Worm (Caenorhabditis elegans) whole organism, young adult: ENCODE results near the gene C53A5.17.
A peak's percentile ranks its signal among the peaks of the same experiment; 100 is the strongest.

ENCODE experiments used
- B0336.3 ChIP-seq: fragments of 200-800 bp; sonication (Bioruptor generic); IDR thresholded peaks from 2 replicates; pipeline ENCODE4 v1.3.6; 2022; ENCODE audit warnings: missing genetic modification characterization, missing compliant biosample characterization
- F22D6.2 ChIP-seq: sonication (generic microtip); optimal IDR thresholded peaks from 2 replicates; lab custom pipeline; 2016; ENCODE audit warnings: mild to moderate bottlenecking, missing genetic modification characterization, missing compliant biosample characterization
- F23B12.7 ChIP-seq: sonication (generic microtip); optimal IDR thresholded peaks from 2 replicates; lab custom pipeline; 2017; ENCODE audit warnings: missing genetic modification characterization, mild to moderate bottlenecking, missing compliant biosample characterization, antibody characterized with exemption, moderate library complexity; ENCODE audit not compliant: insufficient read depth
- F33H1.4 ChIP-seq: fragments of 200-800 bp; sonication (Bioruptor generic); IDR thresholded peaks from 2 replicates; pipeline ENCODE4 v1.3.6; 2022; ENCODE audit warnings: missing genetic modification reagents, missing genetic modification characterization, missing compliant biosample characterization
- F49E8.2 ChIP-seq: sonication (generic microtip); optimal IDR thresholded peaks from 3 replicates; lab custom pipeline; 2017; ENCODE audit warnings: missing genetic modification characterization, mild to moderate bottlenecking, missing compliant biosample characterization, antibody characterized with exemption, moderate library complexity; ENCODE audit not compliant: insufficient read depth
- F55B11.4 ChIP-seq: sonication (generic microtip); optimal IDR thresholded peaks from 2 replicates; lab custom pipeline; 2016; ENCODE audit warnings: missing compliant biosample characterization, missing genetic modification characterization, borderline replicate concordance; ENCODE audit not compliant: insufficient read depth
- F57C9.4 ChIP-seq: sonication (generic microtip); optimal IDR thresholded peaks from 2 replicates; lab custom pipeline; 2017; ENCODE audit warnings: mild to moderate bottlenecking, missing genetic modification characterization, missing compliant biosample characterization
- T26A5.8 ChIP-seq: sonication (generic microtip); optimal IDR thresholded peaks from 2 replicates; lab custom pipeline; 2016; ENCODE audit warnings: missing genetic modification characterization, missing compliant biosample characterization
- Y53F4B.3 ChIP-seq: fragments of 200-800 bp; sonication (Bioruptor generic); IDR thresholded peaks from 2 replicates; pipeline ENCODE4 v1.3.6; 2022; ENCODE audit warnings: missing genetic modification reagents, missing genetic modification characterization, missing compliant biosample characterization
- ZK185.1 ChIP-seq: sonication (generic microtip); optimal IDR thresholded peaks from 2 replicates; lab custom pipeline; 2016; ENCODE audit warnings: mild to moderate bottlenecking, missing genetic modification characterization, missing compliant biosample characterization; ENCODE audit not compliant: poor library complexity, severe bottlenecking
- cebp-1 ChIP-seq, 2 experiments: fragments of 200-800 bp in 1 of 2; sonication (Bioruptor generic) in 1 of 2; sonication (generic microtip) in 1 of 2; IDR thresholded peaks in 1 of 2; optimal IDR thresholded peaks in 1 of 2; 2 replicates each; pipeline versions ENCODE4 v1.3.6 to Lab custom; 2017 to 2022; ENCODE audit warnings: missing compliant biosample characterization in 2 of 2, missing genetic modification characterization in 2 of 2, mild to moderate bottlenecking in 1 of 2, missing genetic modification reagents in 1 of 2, moderate library complexity in 1 of 2
- ceh-91 ChIP-seq: fragments of 200-800 bp; sonication (Bioruptor generic); IDR thresholded peaks from 2 replicates; pipeline ENCODE4 v1.3.6; 2022; ENCODE audit warnings: missing genetic modification reagents, missing genetic modification characterization, missing compliant biosample characterization
- die-1 ChIP-seq: sonication (generic microtip); optimal IDR thresholded peaks from 2 replicates; lab custom pipeline; 2016; ENCODE audit warnings: missing genotype, mild to moderate bottlenecking, missing genetic modification characterization, missing compliant biosample characterization
- dpff-1 ChIP-seq: sonication (generic microtip); optimal IDR thresholded peaks from 2 replicates; lab custom pipeline; 2017; ENCODE audit warnings: mild to moderate bottlenecking, missing genetic modification characterization, missing compliant biosample characterization
- egl-44 ChIP-seq: fragments of 200-800 bp; sonication (Bioruptor generic); IDR thresholded peaks from 2 replicates; pipeline ENCODE4 v1.3.6; 2022; ENCODE audit warnings: missing genetic modification reagents, missing genetic modification characterization, missing compliant biosample characterization
- egrh-3 ChIP-seq: fragments of 200-800 bp; sonication (Bioruptor generic); IDR thresholded peaks from 2 replicates; pipeline ENCODE4 v1.3.6; 2022; ENCODE audit warnings: missing genetic modification reagents, missing genetic modification characterization, missing compliant biosample characterization
- ets-4 ChIP-seq: fragments of 200-800 bp; sonication (Bioruptor generic); optimal IDR thresholded peaks from 2 replicates; lab custom pipeline; 2018; ENCODE audit warnings: mild to moderate bottlenecking, missing genetic modification characterization, missing compliant biosample characterization
- fkh-3 ChIP-seq: sonication (generic microtip); optimal IDR thresholded peaks from 2 replicates; lab custom pipeline; 2016; ENCODE audit warnings: mild to moderate bottlenecking, missing genetic modification characterization, missing compliant biosample characterization
- hmg-1.2 ChIP-seq: fragments of 200-800 bp; sonication (Bioruptor generic); IDR thresholded peaks from 2 replicates; pipeline ENCODE4 v1.3.6; 2022; ENCODE audit warnings: missing genetic modification reagents, missing genetic modification characterization, missing compliant biosample characterization
- hrde-1 ChIP-seq: sonication (generic microtip); optimal IDR thresholded peaks from 2 replicates; lab custom pipeline; 2016; ENCODE audit warnings: missing genetic modification characterization, mild to moderate bottlenecking, missing compliant biosample characterization, moderate library complexity, missing genotype, missing genetic modification reagents, borderline replicate concordance
- let-607 ChIP-seq, 2 experiments: fragments of 200-800 bp in 1 of 2; sonication (Bioruptor generic) in 1 of 2; sonication (generic microtip) in 1 of 2; optimal IDR thresholded peaks; 2 replicates each; lab custom pipeline; 2016 to 2018; ENCODE audit warnings: mild to moderate bottlenecking in 2 of 2, missing compliant biosample characterization in 2 of 2, missing genetic modification characterization in 2 of 2, moderate library complexity in 2 of 2, missing genotype in 1 of 2
- lin-54 ChIP-seq: fragments of 200-800 bp; sonication (Bioruptor generic); optimal IDR thresholded peaks from 2 replicates; lab custom pipeline; 2018; ENCODE audit warnings: mild to moderate bottlenecking, missing genetic modification characterization, missing compliant biosample characterization
- lir-1 ChIP-seq: fragments of 200-800 bp; sonication (Bioruptor generic); conservative IDR thresholded peaks from 2 replicates; pipeline ENCODE4 v1.3.6; 2022; ENCODE audit warnings: missing genetic modification reagents, missing genetic modification characterization, missing compliant biosample characterization
- lsy-27 ChIP-seq: sonication (generic microtip); optimal IDR thresholded peaks from 2 replicates; lab custom pipeline; 2017; ENCODE audit warnings: missing genetic modification characterization, mild to moderate bottlenecking, missing compliant biosample characterization, antibody characterized with exemption, missing genotype, borderline replicate concordance; ENCODE audit not compliant: insufficient read depth
- madf-10 ChIP-seq: sonication (generic microtip); optimal IDR thresholded peaks from 2 replicates; lab custom pipeline; 2016; ENCODE audit warnings: mild to moderate bottlenecking, missing genetic modification characterization, missing compliant biosample characterization
- nfya-2 ChIP-seq: fragments of 200-800 bp; sonication (Bioruptor generic); IDR thresholded peaks from 2 replicates; pipeline ENCODE4 v1.3.6; 2022; ENCODE audit warnings: missing genetic modification reagents, missing genetic modification characterization, missing compliant biosample characterization
- nhr-120 ChIP-seq: fragments of 200-800 bp; sonication (Bioruptor generic); IDR thresholded peaks from 2 replicates; pipeline ENCODE4 v1.3.6; 2022; ENCODE audit warnings: missing genetic modification characterization, missing compliant biosample characterization
- nhr-90 ChIP-seq: sonication (generic microtip); optimal IDR thresholded peaks from 2 replicates; lab custom pipeline; 2016; ENCODE audit warnings: missing genotype, mild to moderate bottlenecking, missing genetic modification characterization, missing compliant biosample characterization
- pha-4 ChIP-seq: fragments of 150-350 bp; sonication (generic microtip); optimal IDR thresholded peaks from 2 replicates; lab custom pipeline; 2014; ENCODE audit warnings: missing biosample characterization, missing genetic modification reagents, missing genetic modification characterization
- somi-1 ChIP-seq: fragments of 200-800 bp; sonication (Bioruptor generic); optimal IDR thresholded peaks from 2 replicates; lab custom pipeline; 2018; ENCODE audit warnings: mild to moderate bottlenecking, missing genetic modification characterization, missing compliant biosample characterization
- tlf-1 ChIP-seq: fragments of 200-800 bp; sonication (Bioruptor generic); optimal IDR thresholded peaks from 2 replicates; lab custom pipeline; 2018; ENCODE audit warnings: mild to moderate bottlenecking, missing genetic modification characterization, missing compliant biosample characterization
- xnd-1 ChIP-seq: sonication (generic microtip); optimal IDR thresholded peaks from 2 replicates; lab custom pipeline; 2016; ENCODE audit warnings: missing genotype, missing genetic modification reagents, missing genetic modification characterization, missing compliant biosample characterization

The C53A5.17 gene

DNA sequence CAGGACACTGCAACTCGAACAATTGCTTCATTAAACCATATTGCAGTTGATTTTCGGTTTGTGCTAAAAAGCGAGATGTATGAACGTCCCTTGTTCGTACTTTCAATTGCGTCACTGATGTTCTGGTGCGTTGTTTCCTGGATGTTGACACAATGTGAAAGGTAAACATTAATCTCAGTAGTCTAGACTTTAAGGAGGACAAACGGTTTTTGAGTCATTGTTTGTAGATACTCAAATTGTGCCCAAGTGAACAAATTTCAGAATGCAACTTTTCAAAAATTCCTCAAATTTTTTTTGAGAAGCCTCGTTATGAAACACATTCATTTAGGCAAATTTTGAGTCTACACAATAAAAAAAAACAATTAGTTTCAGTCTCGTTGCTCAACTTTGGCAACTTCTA, 20.0 kb upstream of the C53A5.17 start (continued):
- no peak for TF ChIP-seq pha-4 (tag; lab: Kevin White, UChicago)

ce11 chrV:14539355-14539754, 18.5 kb upstream of the C53A5.17 start:
- no peak for TF ChIP-seq lir-1 (GFP tag; lab: Robert Waterston, UW)
- no peak for TF ChIP-seq let-607 (tag; optimal IDR thresholded peaks at IDR 0.05; lab: Kevin White, UChicago)
- TF ChIP-seq ceh-91 (GFP tag; lab: Robert Waterston, UW), result no peak
- TF ChIP-seq F22D6.2 (tag; lab: Kevin White, UChicago), result no peak
- TF ChIP-seq Y53F4B.3 (GFP tag; lab: Robert Waterston, UW), result no peak
- no peak for TF ChIP-seq F23B12.7 (tag; lab: Kevin White, UChicago)
- no peak for TF ChIP-seq hrde-1 (tag; lab: Kevin White, UChicago)
- no peak for TF ChIP-seq egrh-3 (GFP tag; lab: Robert Waterston, UW)
- no peak for TF ChIP-seq F57C9.4 (tag; lab: Kevin White, UChicago)
- TF ChIP-seq ZK185.1 (tag; lab: Kevin White, UChicago), result no peak
- TF ChIP-seq T26A5.8 (tag; lab: Kevin White, UChicago), result no peak
- TF ChIP-seq tlf-1 (GFP tag; lab: Kevin White, UChicago), result no peak
- no peak for TF ChIP-seq ets-4 (GFP tag; lab: Kevin White, UChicago)
- TF ChIP-seq cebp-1 (GFP tag; IDR thresholded peaks at IDR 0.05; lab: Robert Waterston, UW), result no peak
- TF ChIP-seq cebp-1 (tag; optimal IDR thresholded peaks at IDR 0.05; lab: Kevin White, UChicago), result no peak
- TF ChIP-seq F33H1.4 (GFP tag; lab: Robert Waterston, UW), result no peak
- no peak for TF ChIP-seq dpff-1 (tag; lab: Kevin White, UChicago)
- TF ChIP-seq xnd-1 (tag; lab: Kevin White, UChicago), result no peak
- TF ChIP-seq F55B11.4 (tag; lab: Kevin White, UChicago), result no peak

DNA sequence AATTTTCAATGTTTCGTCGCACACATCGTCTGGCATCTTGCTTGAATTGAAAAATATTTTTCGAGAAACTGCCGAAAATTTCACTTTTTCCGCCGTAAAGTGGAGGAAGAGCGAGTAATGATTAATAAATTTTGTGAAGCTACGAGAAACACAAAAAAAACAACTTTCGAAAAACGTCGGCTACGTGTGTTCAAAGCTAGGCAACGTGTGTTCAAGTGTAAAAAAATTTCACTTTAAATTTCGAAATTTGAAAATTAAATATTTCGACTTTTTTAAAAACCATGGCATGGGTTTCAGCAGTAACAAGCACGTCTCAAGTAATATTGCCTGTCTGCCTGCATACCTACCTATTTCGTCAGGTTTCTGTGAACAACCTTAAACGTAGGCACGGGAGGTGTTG, 15.4 kb upstream of the C53A5.17 start, which contains the start of gene tag-191:
tag-191 (minus strand) TSS at position 101 of the 400 bp plus-strand sequence.
- no peak for TF ChIP-seq cebp-1 (GFP tag; IDR thresholded peaks at IDR 0.05; lab: Robert Waterston, UW)
- TF ChIP-seq cebp-1 (tag; optimal IDR thresholded peaks at IDR 0.05; lab: Kevin White, UChicago), result no peak
- TF ChIP-seq egl-44 (GFP tag; lab: Robert Waterston, UW), result no peak
- TF ChIP-seq B0336.3 (GFP tag; lab: Robert Waterston, UW), result no peak
- TF ChIP-seq F49E8.2 (tag; lab: Kevin White, UChicago), result no peak
- no peak for TF ChIP-seq lsy-27
- no peak for TF ChIP-seq lin-54 (GFP tag; lab: Kevin White, UChicago)
- no peak for TF ChIP-seq nhr-90
- TF ChIP-seq nfya-2 (GFP tag; lab: Robert Waterston, UW), result no peak
- no peak for TF ChIP-seq fkh-3 (tag; lab: Kevin White, UChicago)
- no peak for TF ChIP-seq madf-10 (tag; lab: Kevin White, UChicago)
- TF ChIP-seq nhr-120 (GFP tag; lab: Robert Waterston, UW), result no peak
- TF ChIP-seq somi-1 (GFP tag; lab: Kevin White, UChicago), result no peak

DNA sequence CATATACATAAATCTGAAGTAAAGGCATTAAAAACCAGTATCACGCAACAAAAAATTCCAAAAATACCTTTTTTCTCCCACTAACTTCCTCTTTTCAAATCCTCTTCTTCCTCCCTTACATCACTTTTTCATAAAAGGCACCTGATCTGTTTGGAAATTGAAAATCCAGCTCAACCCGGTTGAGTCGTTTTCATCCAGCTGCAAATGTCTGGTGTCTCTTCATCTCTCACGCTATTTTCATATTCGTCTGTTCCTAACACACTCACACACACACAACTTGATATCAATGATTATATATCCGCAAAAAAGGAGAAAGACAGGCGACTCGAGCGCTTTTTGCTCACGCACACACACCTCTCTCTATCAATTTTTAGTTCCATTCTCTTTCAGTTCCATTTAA, 11.5 kb upstream of the C53A5.17 start:
- 0 out of 2 replicates have a peak, but pooled peaks have one; percentile 24 for TF ChIP-seq hmg-1.2 (GFP tag; lab: Robert Waterston, UW)
- TF ChIP-seq die-1 (tag; lab: Kevin White, UChicago), result no peak
- TF ChIP-seq, all 124 proteins: peak for 1
